Fruit fly (Drosophila melanogaster) whole organism, embryonic: Measurements from ENCODE around the gene Bsg.

ENCODE experiments used
- Awh ChIP-seq: fragments of 200-800 bp; sonication (Bioruptor generic); IDR thresholded peaks from 2 replicates; pipeline ENCODE4, ENCODE4 v1.3.6; 2022; ENCODE audit warnings: missing biosample characterization, missing genetic modification characterization
- BtbVII ChIP-seq: fragments of 200-800 bp; sonication (Bioruptor generic); optimal IDR thresholded peaks from 3 replicates; lab custom pipeline; 2017; ENCODE audit warnings: missing biosample characterization, mild to moderate bottlenecking, missing genetic modification characterization
- CG12104 ChIP-seq: fragments of 200-800 bp; sonication (Bioruptor generic); optimal IDR thresholded peaks from 3 replicates; lab custom pipeline; 2016; ENCODE audit warnings: missing biosample characterization, missing genetic modification characterization
- CG12219 ChIP-seq: fragments of 200-800 bp; sonication (Bioruptor generic); optimal IDR thresholded peaks from 3 replicates; lab custom pipeline; 2018; ENCODE audit warnings: missing biosample characterization, mild to moderate bottlenecking, missing genetic modification characterization
- CG13775 ChIP-seq: fragments of 200-800 bp; sonication (Bioruptor generic); optimal IDR thresholded peaks from 3 replicates; lab custom pipeline; 2017; ENCODE audit warnings: missing biosample characterization, mild to moderate bottlenecking, missing genetic modification characterization
- CG14710 ChIP-seq: fragments of 200-800 bp; sonication (Bioruptor generic); optimal IDR thresholded peaks from 3 replicates; lab custom pipeline; 2019; ENCODE audit warnings: missing biosample characterization, mild to moderate bottlenecking, missing genetic modification characterization, moderate library complexity
- CG15514 ChIP-seq: fragments of 200-800 bp; sonication (Bioruptor generic); optimal IDR thresholded peaks from 3 replicates; lab custom pipeline; 2017; ENCODE audit warnings: missing biosample characterization, missing genetic modification characterization, mild to moderate bottlenecking, moderate library complexity, missing genetic modification reagents
- CG17912 ChIP-seq: fragments of 200-800 bp; sonication (Bioruptor generic); optimal IDR thresholded peaks from 2 replicates; lab custom pipeline; 2018; ENCODE audit warnings: missing biosample characterization, mild to moderate bottlenecking, missing genetic modification characterization
- CG18011 ChIP-seq: fragments of 200-800 bp; sonication (Bioruptor generic); optimal IDR thresholded peaks from 2 replicates; lab custom pipeline; 2017; ENCODE audit warnings: missing biosample characterization, missing genetic modification characterization, mild to moderate bottlenecking, moderate library complexity, missing genotype
- CG18599 ChIP-seq: fragments of 200-800 bp; sonication (Bioruptor generic); optimal IDR thresholded peaks from 3 replicates; lab custom pipeline; 2017; ENCODE audit warnings: missing biosample characterization, missing genetic modification characterization, mild to moderate bottlenecking, moderate library complexity, missing genetic modification reagents
- CG2199 ChIP-seq: fragments of 200-800 bp; sonication (Bioruptor generic); IDR thresholded peaks from 3 replicates; pipeline ENCODE4 v1.3.6; 2022; ENCODE audit warnings: missing biosample characterization, missing genetic modification characterization
- CG4404 ChIP-seq: fragments of 200-800 bp; sonication (Bioruptor generic); IDR thresholded peaks from 2 replicates; pipeline ENCODE4 v1.3.6; 2022; ENCODE audit warnings: missing biosample characterization, missing genetic modification characterization
- CG7372 ChIP-seq: fragments of 200-800 bp; sonication (Bioruptor generic); IDR thresholded peaks from 2 replicates; pipeline ENCODE4 v1.3.6; 2022; ENCODE audit warnings: missing biosample characterization, missing genetic modification characterization
- CG7839 ChIP-seq: fragments of 200-800 bp; sonication (Bioruptor generic); optimal IDR thresholded peaks from 3 replicates; lab custom pipeline; 2018; ENCODE audit warnings: missing biosample characterization, mild to moderate bottlenecking, missing genetic modification characterization, moderate library complexity
- CG8290 ChIP-seq, 3 experiments: fragments of 200-800 bp; sonication (Bioruptor generic); optimal IDR thresholded peaks; 2 replicates each; lab custom pipeline; 2016 to 2019; ENCODE audit warnings: missing biosample characterization in 3 of 3, missing genetic modification characterization in 3 of 3, mild to moderate bottlenecking in 2 of 3, moderate library complexity in 1 of 3
- CG8765 ChIP-seq: fragments of 200-800 bp; sonication (Bioruptor generic); IDR thresholded peaks from 2 replicates; pipeline ENCODE4 v1.3.6; 2022; ENCODE audit warnings: missing biosample characterization, missing genetic modification characterization
- CG8924 ChIP-seq: fragments of 200-800 bp; optimal IDR thresholded peaks from 3 replicates; lab custom pipeline; 2019; ENCODE audit warnings: missing biosample characterization, mild to moderate bottlenecking, missing genetic modification characterization, moderate library complexity
- Camta ChIP-seq: fragments of 200-800 bp; sonication (Bioruptor generic); optimal IDR thresholded peaks from 2 replicates; lab custom pipeline; 2016; ENCODE audit warnings: missing biosample characterization, missing genetic modification characterization
- CkIIα-i1 ChIP-seq: fragments of 200-800 bp; sonication (Bioruptor generic); IDR thresholded peaks from 2 replicates; pipeline ENCODE4 v1.3.6; 2022; ENCODE audit warnings: missing biosample characterization, missing genetic modification characterization
- Dbx ChIP-seq: fragments of 200-800 bp; sonication (Bioruptor generic); IDR thresholded peaks from 3 replicates; pipeline ENCODE4 v1.3.6; 2022; ENCODE audit warnings: missing biosample characterization, missing genetic modification characterization
- Dref ChIP-seq: fragments of 200-800 bp; sonication (Bioruptor generic); IDR thresholded peaks from 2 replicates; pipeline ENCODE4 v1.3.6; 2022; ENCODE audit warnings: missing biosample characterization, missing genetic modification characterization
- GATAe ChIP-seq: fragments of 200-800 bp; sonication (Bioruptor generic); conservative IDR thresholded peaks from 2 replicates; pipeline ENCODE4 v1.3.6; 2022; ENCODE audit warnings: missing biosample characterization, missing genetic modification characterization
- Oaz ChIP-seq: fragments of 200-800 bp; sonication (Bioruptor generic); IDR thresholded peaks from 2 replicates; pipeline ENCODE4 v1.3.6; 2022; ENCODE audit warnings: missing biosample characterization, missing genetic modification characterization
- Pdp1 ChIP-seq, 2 experiments: fragments of 200-800 bp; sonication (Bioruptor generic); optimal IDR thresholded peaks; 3 replicates each; lab custom pipeline; 2016; ENCODE audit warnings: missing biosample characterization in 2 of 2, missing genetic modification characterization in 2 of 2, mild to moderate bottlenecking in 1 of 2, moderate library complexity in 1 of 2
- Xrp1 ChIP-seq: fragments of 200-800 bp; sonication (Bioruptor generic); IDR thresholded peaks from 2 replicates; pipeline ENCODE4 v1.3.6; 2022; ENCODE audit warnings: missing biosample characterization, missing genetic modification characterization
- caup ChIP-seq: fragments of 200-800 bp; sonication (Bioruptor generic); optimal IDR thresholded peaks from 3 replicates; lab custom pipeline; 2017; ENCODE audit warnings: missing biosample characterization, mild to moderate bottlenecking, missing genetic modification characterization, moderate library complexity; ENCODE audit not compliant: severe bottlenecking
- cg ChIP-seq: fragments of 200-800 bp; sonication (Bioruptor generic); optimal IDR thresholded peaks from 3 replicates; lab custom pipeline; 2019; ENCODE audit warnings: missing biosample characterization, mild to moderate bottlenecking, missing genetic modification characterization, moderate library complexity
- corto ChIP-seq: fragments of 200-800 bp; sonication (Bioruptor generic); optimal IDR thresholded peaks from 2 replicates; lab custom pipeline; 2016; ENCODE audit warnings: missing biosample characterization, mild to moderate bottlenecking, missing genetic modification characterization, moderate library complexity
- crol ChIP-seq: fragments of 200-800 bp; sonication (Bioruptor generic); IDR thresholded peaks from 2 replicates; pipeline ENCODE4 v1.3.6; 2022; ENCODE audit warnings: missing biosample characterization, missing genetic modification characterization
- disco-r ChIP-seq: fragments of 200-800 bp; sonication (Bioruptor generic); optimal IDR thresholded peaks from 2 replicates; lab custom pipeline; 2016; ENCODE audit warnings: missing biosample characterization, missing genetic modification characterization
- dm ChIP-seq: fragments of 200-800 bp; sonication (Bioruptor generic); optimal IDR thresholded peaks from 3 replicates; lab custom pipeline; 2016; ENCODE audit warnings: missing biosample characterization, missing genetic modification characterization
- dmrt11E ChIP-seq: fragments of 200-800 bp; sonication (Bioruptor generic); optimal IDR thresholded peaks from 3 replicates; lab custom pipeline; 2018; ENCODE audit warnings: missing biosample characterization, mild to moderate bottlenecking, missing genetic modification characterization, moderate library complexity
- fd96Cb ChIP-seq: fragments of 200-800 bp; sonication (Bioruptor generic); optimal IDR thresholded peaks from 2 replicates; lab custom pipeline; 2018; ENCODE audit warnings: missing biosample characterization, mild to moderate bottlenecking, missing genetic modification characterization, moderate library complexity
- hkb ChIP-seq, 2 experiments: fragments of 200-800 bp in 1 of 2; fragments of >200 bp in 1 of 2; sonication (Bioruptor generic) in 1 of 2; IDR thresholded peaks in 1 of 2; optimal IDR thresholded peaks in 1 of 2; 2 replicates each; pipeline versions ENCODE4 v1.3.6 to Lab custom; 2017 to 2022; ENCODE audit warnings: missing biosample characterization in 1 of 2, missing genetic modification characterization in 1 of 2
- kni ChIP-seq: fragments of 200-800 bp; sonication (Bioruptor generic); optimal IDR thresholded peaks from 3 replicates; lab custom pipeline; 2017; ENCODE audit warnings: mild to moderate bottlenecking, missing biosample characterization, missing genetic modification reagents, missing genetic modification characterization
- lab ChIP-seq: fragments of 200-800 bp; sonication (Bioruptor generic); optimal IDR thresholded peaks from 3 replicates; lab custom pipeline; 2017; ENCODE audit warnings: missing biosample characterization, missing genetic modification characterization, mild to moderate bottlenecking, moderate library complexity, missing genetic modification reagents
- nerfin-2 ChIP-seq: fragments of 200-800 bp; sonication (Bioruptor generic); IDR thresholded peaks from 2 replicates; pipeline ENCODE4 v1.3.6; 2022; ENCODE audit warnings: missing biosample characterization, missing genetic modification characterization; ENCODE audit not compliant: partially characterized antibody
- nmo ChIP-seq: fragments of 200-800 bp; sonication (Bioruptor generic); optimal IDR thresholded peaks from 2 replicates; lab custom pipeline; 2018; ENCODE audit warnings: missing biosample characterization, mild to moderate bottlenecking, missing genetic modification characterization, moderate library complexity
- pita ChIP-seq: fragments of 200-800 bp; sonication (Bioruptor generic); optimal IDR thresholded peaks from 2 replicates; lab custom pipeline; 2017; ENCODE audit warnings: missing biosample characterization, mild to moderate bottlenecking, missing genetic modification characterization
- scrt ChIP-seq: fragments of 200-800 bp; sonication (Bioruptor generic); optimal IDR thresholded peaks from 2 replicates; lab custom pipeline; 2018; ENCODE audit warnings: missing biosample characterization, mild to moderate bottlenecking, missing genetic modification characterization, moderate library complexity
- sqz ChIP-seq: fragments of 200-800 bp; sonication (Bioruptor generic); optimal IDR thresholded peaks from 3 replicates; lab custom pipeline; 2018; ENCODE audit warnings: missing biosample characterization, mild to moderate bottlenecking, missing genetic modification characterization
- sug ChIP-seq: fragments of 200-800 bp; optimal IDR thresholded peaks from 2 replicates; lab custom pipeline; 2019; ENCODE audit warnings: missing biosample characterization, mild to moderate bottlenecking, missing genetic modification characterization, moderate library complexity
- tap ChIP-seq: fragments of 200-800 bp; optimal IDR thresholded peaks from 3 replicates; lab custom pipeline; 2019; ENCODE audit warnings: missing biosample characterization, mild to moderate bottlenecking, missing genetic modification characterization, moderate library complexity
- tll ChIP-seq, 2 experiments: fragments of 200-800 bp in 1 of 2; fragments of >200 bp in 1 of 2; sonication (Bioruptor generic) in 1 of 2; optimal IDR thresholded peaks; 2 replicates each; lab custom pipeline; 2017 to 2019; ENCODE audit warnings: missing biosample characterization in 2 of 2, missing genetic modification characterization in 2 of 2, mild to moderate bottlenecking in 1 of 2, moderate library complexity in 1 of 2
- unpg ChIP-seq: fragments of 200-800 bp; sonication (Bioruptor generic); optimal IDR thresholded peaks from 3 replicates; lab custom pipeline; 2018; ENCODE audit warnings: missing biosample characterization, mild to moderate bottlenecking, missing genetic modification characterization, moderate library complexity
- wdn ChIP-seq: fragments of 200-800 bp; sonication (Bioruptor generic); IDR thresholded peaks from 2 replicates; pipeline ENCODE4 v1.3.6; 2022; ENCODE audit warnings: missing biosample characterization, missing genetic modification characterization
- yki ChIP-seq: fragments of >200 bp; optimal IDR thresholded peaks from 3 replicates; lab custom pipeline; 2018

The Bsg gene

dm6 chr2L:8100489-8101352 is 17.5 kb downstream of the Bsg start (continued):
- TF ChIP-seq crol (GFP tag; lab: Robert Waterston, UW) (no peak), dmrt11E (tag; lab: Kevin White, UChicago) (no peak), Camta (GFP tag; lab: Kevin White, UChicago) (no peak), CG8924 (tag; lab: Kevin White, UChicago) (peak; percentile 7), unpg (GFP tag; lab: Kevin White, UChicago) (peak; percentile 19), nmo (GFP tag; lab: Kevin White, UChicago) (peak; percentile 8), CG7372 (GFP tag; lab: Robert Waterston, UW) (no peak), BtbVII (peak; percentile 65), CG13775 (no peak), wdn (GFP tag; lab: Robert Waterston, UW) (no peak), Pdp1 (GFP tag; optimal IDR thresholded peaks at IDR 0.05; lab: Kevin White, UChicago) (peak in 1 of 2 experiments; percentile 68), dm (GFP tag; lab: Kevin White, UChicago) (no peak), hkb (optimal IDR thresholded peaks at IDR 0.05; lab: Kevin White, UChicago) (no peak), hkb (GFP tag; IDR thresholded peaks at IDR 0.05; lab: Robert Waterston, UW) (peak; percentile 31; the same call in 1 of the 2 replicates), Dbx (GFP tag; lab: Robert Waterston, UW) (peak; percentile 23; the same call in 1 of the 3 replicates), caup (GFP tag; lab: Kevin White, UChicago) (peak; percentile 63), Xrp1 (GFP tag; lab: Robert Waterston, UW) (0 out of 2 replicates have a peak, but pooled peaks have one; percentile 27), CG7839 (peak; percentile 24), disco-r (GFP tag; lab: Kevin White, UChicago) (no peak), Awh (peak; percentile 29; the same call in 1 of the 2 replicates), pita (GFP tag; lab: Kevin White, UChicago) (no peak), Oaz (GFP tag; lab: Robert Waterston, UW) (no peak), cg (GFP tag; lab: Kevin White, UChicago) (peak; percentile 34), scrt (peak; percentile 4), CG17912 (GFP tag; lab: Kevin White, UChicago) (peak; percentile 0), CG8290 (GFP tag; optimal IDR thresholded peaks at IDR 0.05; lab: Kevin White, UChicago) (no peak), CG8290 (tag; optimal IDR thresholded peaks at IDR 0.05; lab: Kevin White, UChicago) (peak in 1 of 2 experiments; percentile 35), tll (GFP tag; optimal IDR thresholded peaks at IDR 0.05; lab: Kevin White, UChicago) (peak in 1 of 2 experiments; percentile 53), tap (tag; lab: Kevin White, UChicago) (peak; percentile 19), CkIIα-i1 (GFP tag; lab: Robert Waterston, UW) (no peak), CG2199 (GFP tag; lab: Robert Waterston, UW) (no peak), CG15514 (GFP tag; lab: Kevin White, UChicago) (no peak), corto (no peak), lab (peak; percentile 64), sqz (GFP tag; lab: Kevin White, UChicago) (no peak), kni (GFP tag; lab: Kevin White, UChicago) (peak; percentile 4), yki (lab: Kevin White, UChicago) (no peak), GATAe (GFP tag; lab: Robert Waterston, UW) (peak; percentile 89), CG18599 (GFP tag; lab: Kevin White, UChicago) (peak; percentile 41), Dref (GFP tag; lab: Robert Waterston, UW) (no peak), CG12219 (GFP tag; lab: Kevin White, UChicago) (peak; percentile 37), nerfin-2 (GFP tag; lab: Robert Waterston, UW) (no peak), CG8765 (no peak), CG18011 (no peak), CG12104 (peak; percentile 24), CG14710 (tag; lab: Kevin White, UChicago) (peak; percentile 15), fd96Cb (peak; percentile 10), CG4404 (GFP tag; lab: Robert Waterston, UW) (no peak), sug (tag; lab: Kevin White, UChicago) (peak; percentile 86)
